Worm (Caenorhabditis elegans): ENCODE data around the gene dnj-7.

dnj-7 gene

ce11 chrX:7220209-7220608 lies 25.8 kb downstream of the dnj-7 start:
- no peak for TF ChIP-seq ceh-16 (tag; optimal IDR thresholded peaks at IDR 0.05)
- no peak for TF ChIP-seq lsy-12 (tag; optimal IDR thresholded peaks at IDR 0.05)
- TF ChIP-seq nhr-237 (tag; optimal IDR thresholded peaks at IDR 0.05), result no peak
- TF ChIP-seq unc-62 (GFP tag; optimal IDR thresholded peaks at IDR 0.05), result no peak
- no peak for TF ChIP-seq egl-27 (tag; optimal IDR thresholded peaks at IDR 0.05)
- no peak for TF ChIP-seq mml-1 (tag; optimal IDR thresholded peaks at IDR 0.05)
- no peak for TF ChIP-seq nhr-77 (tag; optimal IDR thresholded peaks at IDR 0.05)

- no peak for TF ChIP-seq ceh-16 (tag; optimal IDR thresholded peaks at IDR 0.05)
- peak; percentile 63 for TF ChIP-seq lin-39 (tag; optimal IDR thresholded peaks at IDR 0.05)
- no peak for TF ChIP-seq hmg-11 (tag; optimal IDR thresholded peaks at IDR 0.05)
- peak; percentile 44 for TF ChIP-seq nfya-1 (tag; optimal IDR thresholded peaks at IDR 0.05; ENCODE audit: insufficient read depth)
- TF ChIP-seq nhr-28 (tag; optimal IDR thresholded peaks at IDR 0.05), result no peak
- TF ChIP-seq snpc-4 (tag; optimal IDR thresholded peaks at IDR 0.05), result peak; percentile 2
These were observed 28.0 kb downstream of the dnj-7 start for ce11 chrX:7222383-7222782.

- TF ChIP-seq ceh-9 (tag; optimal IDR thresholded peaks at IDR 0.05) (no peak), ceh-28 (tag; optimal IDR thresholded peaks at IDR 0.05) (no peak), mdl-1 (tag; optimal IDR thresholded peaks at IDR 0.05) (no peak), lin-39 (tag; optimal IDR thresholded peaks at IDR 0.05) (no peak), ZK546.5 (tag; optimal IDR thresholded peaks at IDR 0.05) (no peak), fos-1 (tag; optimal IDR thresholded peaks at IDR 0.05) (no peak), nhr-43 (tag; optimal IDR thresholded peaks at IDR 0.05; ENCODE audit: poor library complexity, severe bottlenecking) (no peak), daf-12 (tag; optimal IDR thresholded peaks at IDR 0.05) (no peak), ztf-4 (tag; optimal IDR thresholded peaks at IDR 0.05) (no peak), elt-2 (tag; optimal IDR thresholded peaks at IDR 0.05) (no peak), elt-1 (tag; optimal IDR thresholded peaks at IDR 0.05) (no peak), mml-1 (tag; optimal IDR thresholded peaks at IDR 0.05) (no peak)
These were observed 30.1 kb downstream of the dnj-7 start for ce11 chrX:7224510-7224909.

DNA sequence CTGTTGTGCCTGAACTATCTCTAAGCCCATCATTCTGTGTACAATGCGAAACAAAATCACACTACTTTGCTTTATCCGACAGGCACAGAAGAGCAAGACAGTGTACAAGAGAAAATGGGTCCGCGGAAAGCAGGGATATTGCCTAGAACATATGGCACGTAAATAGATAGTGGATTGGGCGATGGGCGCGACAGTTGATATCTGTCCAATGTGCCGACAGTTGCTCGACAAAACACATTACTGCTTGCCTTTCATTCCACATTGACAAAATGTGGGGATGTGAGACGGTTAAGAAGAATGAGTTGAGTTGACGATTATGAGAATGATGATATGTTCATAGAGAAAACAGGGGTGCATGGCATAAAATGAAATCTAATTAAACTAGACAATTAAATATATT lies 30.7 kb downstream of the dnj-7 start:
- TF ChIP-seq lin-15B (tag; optimal IDR thresholded peaks at IDR 0.05), result no peak
- peak; percentile 63 for TF ChIP-seq egl-5 (tag; optimal IDR thresholded peaks at IDR 0.05)
- TF ChIP-seq egl-27 (tag; optimal IDR thresholded peaks at IDR 0.05), result no peak
- no peak for TF ChIP-seq ZK546.5 (tag; optimal IDR thresholded peaks at IDR 0.05)
- TF ChIP-seq fos-1 (tag; optimal IDR thresholded peaks at IDR 0.05), result no peak

ce11 chrX:7229357-7229756 lies 35.0 kb downstream of the dnj-7 start:
- TF ChIP-seq ztf-4 (tag; optimal IDR thresholded peaks at IDR 0.05) (no peak), hmg-11 (tag; optimal IDR thresholded peaks at IDR 0.05) (no peak), sea-2 (GFP tag; optimal IDR thresholded peaks at IDR 0.05) (no peak), ceh-82 (tag; optimal IDR thresholded peaks at IDR 0.05) (no peak), ceh-9 (tag; optimal IDR thresholded peaks at IDR 0.05) (no peak), nhr-67 (tag; optimal IDR thresholded peaks at IDR 0.05) (no peak), nhr-77 (tag; optimal IDR thresholded peaks at IDR 0.05) (no peak), nhr-43 (tag; optimal IDR thresholded peaks at IDR 0.05; ENCODE audit: poor library complexity, severe bottlenecking) (no peak), nhr-25 (tag; optimal IDR thresholded peaks at IDR 0.05) (no peak), nhr-12 (tag; optimal IDR thresholded peaks at IDR 0.05) (no peak), ceh-28 (tag; optimal IDR thresholded peaks at IDR 0.05) (no peak), elt-1 (tag; optimal IDR thresholded peaks at IDR 0.05) (no peak)

ce11 chrX:7230321-7230720 lies 36.0 kb downstream of the dnj-7 start:
- TF ChIP-seq hmg-11 (tag; optimal IDR thresholded peaks at IDR 0.05), result no peak
- TF ChIP-seq mdl-1 (tag; optimal IDR thresholded peaks at IDR 0.05), result no peak
- TF ChIP-seq elt-2 (tag; optimal IDR thresholded peaks at IDR 0.05), result peak; percentile 29
- no peak for TF ChIP-seq elt-1 (tag; optimal IDR thresholded peaks at IDR 0.05)
- peak; percentile 37 for TF ChIP-seq aly-2 (tag; optimal IDR thresholded peaks at IDR 0.05)
- TF ChIP-seq nhr-43 (tag; optimal IDR thresholded peaks at IDR 0.05; ENCODE audit: poor library complexity, severe bottlenecking), result peak; percentile 24
- TF ChIP-seq ceh-28 (tag; optimal IDR thresholded peaks at IDR 0.05), result peak; percentile 35
- peak; percentile 38 for TF ChIP-seq lin-39 (tag; optimal IDR thresholded peaks at IDR 0.05)
- TF ChIP-seq ama-1 (optimal IDR thresholded peaks at IDR 0.05), result peak; percentile 92
- TF ChIP-seq daf-12 (tag; optimal IDR thresholded peaks at IDR 0.05), result peak; percentile 51
- TF ChIP-seq ztf-11 (tag; optimal IDR thresholded peaks at IDR 0.05), result peak; percentile 11
- TF ChIP-seq nhr-25 (tag; optimal IDR thresholded peaks at IDR 0.05), result peak; percentile 10
